Worm (Caenorhabditis elegans): ENCODE data around the gene Y37E11B.1.

- TF ChIP-seq zip-2 (tag; optimal IDR thresholded peaks at IDR 0.05) (no peak), unc-62 (GFP tag; optimal IDR thresholded peaks at IDR 0.05 in 1 of 2) (no peak), unc-62 (tag; optimal IDR thresholded peaks at IDR 0.05) (no peak), daf-19 (GFP tag; conservative IDR thresholded peaks at IDR 0.05) (no peak), fkh-10 (GFP tag; optimal IDR thresholded peaks at IDR 0.05) (no peak), lin-13 (GFP tag; optimal IDR thresholded peaks at IDR 0.05) (no peak), dve-1 (tag; optimal IDR thresholded peaks at IDR 0.05; ENCODE audit: insufficient read depth) (peak; percentile 8), skn-1 (tag; optimal IDR thresholded peaks at IDR 0.05) (no peak), fos-1 (tag; optimal IDR thresholded peaks at IDR 0.05) (no peak), snpc-4 (tag; optimal IDR thresholded peaks at IDR 0.05) (no peak), daf-16 (GFP tag; optimal IDR thresholded peaks at IDR 0.05) (no peak), daf-16 (tag; optimal IDR thresholded peaks at IDR 0.05) (peak; percentile 71), Y75B8A.6 (GFP tag; IDR thresholded peaks at IDR 0.05) (no peak), nhr-111 (GFP tag; optimal IDR thresholded peaks at IDR 0.05) (no peak), ama-1 (optimal IDR thresholded peaks at IDR 0.05) (no peak)
These were observed 26.9 kb downstream of the Y37E11B.1 start, which contains the start of the genes Y37E11B.10 and kgb-2 for ce11 chrIV:3606285-3606834.
